Worm (Caenorhabditis elegans) whole organism, mixed stage, embryonic: ENCODE results near the gene fbxa-105.

Experiments
- ceh-39 ChIP-seq: fragments of 150-350 bp; optimal IDR thresholded peaks from 2 replicates; lab custom pipeline; 2014; ENCODE audit warnings: missing biosample characterization, missing genetic modification characterization
- flh-1 ChIP-seq: fragments of 200-800 bp; sonication (Bioruptor generic); optimal IDR thresholded peaks from 2 replicates; lab custom pipeline; 2018; ENCODE audit warnings: mild to moderate bottlenecking, missing genetic modification characterization, moderate library complexity, missing compliant biosample characterization
- lin-13 ChIP-seq: fragments of 150-350 bp; optimal IDR thresholded peaks from 2 replicates; lab custom pipeline; 2014; ENCODE audit warnings: missing biosample characterization, missing genetic modification characterization
- mep-1 ChIP-seq: fragments of 150-350 bp; optimal IDR thresholded peaks from 2 replicates; lab custom pipeline; 2017; ENCODE audit warnings: missing biosample characterization, missing genetic modification reagents, missing genetic modification characterization, inconsistent platforms
- nhr-237 ChIP-seq: fragments of 150-350 bp; optimal IDR thresholded peaks from 2 replicates; lab custom pipeline; 2014; ENCODE audit warnings: missing biosample characterization, missing genetic modification characterization
- pha-4 ChIP-seq: fragments of 150-350 bp; optimal IDR thresholded peaks from 2 replicates; lab custom pipeline; 2018; ENCODE audit warnings: missing biosample characterization, missing genetic modification reagents, missing genetic modification characterization
- snpc-4 ChIP-seq: fragments of 150-350 bp; optimal IDR thresholded peaks from 2 replicates; lab custom pipeline; 2014; ENCODE audit warnings: missing biosample characterization, missing genetic modification characterization
- sptf-1 ChIP-seq: sonication (generic microtip); optimal IDR thresholded peaks from 2 replicates; lab custom pipeline; 2017; ENCODE audit warnings: mild to moderate bottlenecking, missing genetic modification characterization, moderate library complexity, missing compliant biosample characterization
- unc-39 ChIP-seq: fragments of 150-350 bp; optimal IDR thresholded peaks from 2 replicates; lab custom pipeline; 2014; ENCODE audit warnings: missing biosample characterization, missing genetic modification characterization
- unc-62 ChIP-seq: fragments of 150-350 bp; optimal IDR thresholded peaks from 2 replicates; lab custom pipeline; 2014; ENCODE audit warnings: missing biosample characterization, missing genetic modification reagents, missing genetic modification characterization

DNA sequence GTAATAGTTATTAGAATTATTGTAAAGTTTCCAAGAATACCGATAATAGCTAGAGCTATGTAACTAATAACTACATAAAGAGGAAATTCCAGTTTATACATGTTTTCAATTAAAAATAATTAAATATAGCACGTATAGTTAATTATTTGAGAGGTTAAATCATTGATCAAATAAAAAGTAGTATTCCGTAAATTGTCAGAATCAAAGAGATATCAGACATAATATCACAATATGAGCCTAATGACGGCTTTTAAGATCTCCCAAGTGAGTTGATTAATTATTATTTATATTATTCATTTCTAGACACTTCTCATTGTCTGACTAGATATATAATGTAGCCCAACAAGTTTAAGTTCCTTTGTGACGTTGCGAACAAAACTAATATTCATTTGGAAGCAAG, 12.4 kb downstream of the fbxa-105 start, which contains the start of gene srsx-24:
- TF ChIP-seq pha-4 (tag; lab: Kevin White, UChicago) (no peak), unc-39 (tag; lab: Kevin White, UChicago) (no peak), flh-1 (GFP tag; lab: Kevin White, UChicago) (no peak), mep-1 (tag; lab: Kevin White, UChicago) (no peak), snpc-4 (tag; lab: Kevin White, UChicago) (no peak), sptf-1 (no peak), unc-62 (GFP tag; lab: Kevin White, UChicago) (no peak), lin-13 (tag; lab: Kevin White, UChicago) (no peak), ceh-39 (no peak), nhr-237 (tag; lab: Kevin White, UChicago) (no peak)
